Worm (Caenorhabditis elegans) whole organism, early embryonic: ENCODE results near the gene K02F3.12.

Source experiments
- B0310.2 ChIP-seq: sonication (generic microtip); optimal IDR thresholded peaks from 2 replicates; lab custom pipeline; 2016; ENCODE audit warnings: mild to moderate bottlenecking, missing genetic modification characterization, missing compliant biosample characterization
- F13C5.2 ChIP-seq: sonication (generic microtip); optimal IDR thresholded peaks from 2 replicates; lab custom pipeline; 2017; ENCODE audit warnings: mild to moderate bottlenecking, missing genetic modification characterization, inconsistent platforms, missing compliant biosample characterization
- aly-1 ChIP-seq: sonication (generic microtip); optimal IDR thresholded peaks from 2 replicates; lab custom pipeline; 2016; ENCODE audit warnings: missing genetic modification characterization, missing compliant biosample characterization
- ama-1 ChIP-seq: fragments of 150-350 bp; optimal IDR thresholded peaks from 2 replicates; lab custom pipeline; 2014
- ets-7 ChIP-seq: sonication (generic microtip); optimal IDR thresholded peaks from 2 replicates; lab custom pipeline; 2016; ENCODE audit warnings: missing genotype, missing genetic modification characterization, missing compliant biosample characterization
- flt-1 ChIP-seq: fragments of 200-800 bp; sonication (Bioruptor generic); IDR thresholded peaks from 2 replicates; pipeline ENCODE4 v1.3.6; 2022; ENCODE audit warnings: missing genetic modification characterization, missing compliant biosample characterization
- hmbx-1 ChIP-seq: sonication (generic microtip); optimal IDR thresholded peaks from 2 replicates; lab custom pipeline; 2016; ENCODE audit warnings: mild to moderate bottlenecking, missing genetic modification characterization, missing compliant biosample characterization

- TF ChIP-seq ama-1 (lab: Kevin White, UChicago) = no peak
- TF ChIP-seq flt-1 (GFP tag; lab: Robert Waterston, UW) = no peak
- no peak for TF ChIP-seq B0310.2 (tag; lab: Kevin White, UChicago)
- TF ChIP-seq ets-7 (tag; lab: Kevin White, UChicago) = no peak
- TF ChIP-seq aly-1 (tag; lab: Kevin White, UChicago) = no peak
- no peak for TF ChIP-seq F13C5.2 (tag; lab: Kevin White, UChicago)
- TF ChIP-seq hmbx-1 (tag; lab: Kevin White, UChicago) = no peak
Measured at ce11 chrIII:853414-853813, 2.9 kb upstream of the K02F3.12 start.
